Fruit fly (Drosophila melanogaster): ENCODE results near the gene GILT3.

DNA sequence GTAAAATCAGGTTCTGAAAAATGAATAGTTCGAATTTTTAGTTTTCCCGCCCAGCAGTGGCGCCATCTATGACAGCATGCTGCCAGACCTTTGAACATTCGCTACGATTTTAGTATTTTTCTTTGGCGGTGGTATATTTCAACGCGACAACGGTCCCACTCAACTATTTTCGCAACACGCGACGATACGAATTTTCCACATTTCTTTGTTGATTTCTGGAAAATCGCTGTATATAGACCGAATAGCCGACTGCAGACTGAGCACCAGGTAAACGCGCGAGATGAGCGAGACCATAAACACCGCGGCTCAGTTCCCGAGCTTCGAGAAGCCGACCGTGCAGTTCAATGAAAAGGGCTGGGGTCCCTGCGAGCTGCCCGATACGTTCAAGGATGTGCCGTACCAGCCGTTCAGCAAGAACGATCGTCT, 2.8 kb downstream of the GILT3 start, which contains the start of gene eIF3d1:
- TF ChIP-seq CG10348 (GFP tag; IDR thresholded peaks at IDR 0.05) = no peak
- TF ChIP-seq CG17806 (tag; optimal IDR thresholded peaks at IDR 0.05) = no peak
- no peak for TF ChIP-seq Pif1B (GFP tag; optimal IDR thresholded peaks at IDR 0.05)
- TF ChIP-seq Snoo (tag; optimal IDR thresholded peaks at IDR 0.05) = no peak
- no peak for TF ChIP-seq gl (tag; optimal IDR thresholded peaks at IDR 0.05)
- TF ChIP-seq CG12605 (GFP tag; IDR thresholded peaks at IDR 0.05) = no peak
